Worm (Caenorhabditis elegans): ENCODE results near the gene F45D3.1.

The F45D3.1 gene

ce11 chrV:12567312-12567711 is 40.5 kb downstream of the F45D3.1 start:
- TF ChIP-seq nhr-129 (tag; optimal IDR thresholded peaks at IDR 0.05): no peak
- no peak for TF ChIP-seq zag-1 (tag; optimal IDR thresholded peaks at IDR 0.05)
- TF ChIP-seq mbf-1 (tag; optimal IDR thresholded peaks at IDR 0.05): no peak

- TF ChIP-seq mab-5 (tag; optimal IDR thresholded peaks at IDR 0.05): no peak
- TF ChIP-seq nhr-11 (tag; optimal IDR thresholded peaks at IDR 0.05): no peak
- no peak for TF ChIP-seq F13H6.1 (tag; optimal IDR thresholded peaks at IDR 0.05)
- no peak for TF ChIP-seq sem-4 (tag; optimal IDR thresholded peaks at IDR 0.05)
- no peak for TF ChIP-seq elt-1 (tag; optimal IDR thresholded peaks at IDR 0.05)
- TF ChIP-seq unc-62 (GFP tag; optimal IDR thresholded peaks at IDR 0.05): no peak
- TF ChIP-seq alr-1 (tag; optimal IDR thresholded peaks at IDR 0.05): no peak
- TF ChIP-seq nhr-129 (tag; optimal IDR thresholded peaks at IDR 0.05): no peak
- TF ChIP-seq nhr-6 (tag; optimal IDR thresholded peaks at IDR 0.05): no peak
- no peak for TF ChIP-seq snpc-4 (tag; optimal IDR thresholded peaks at IDR 0.05)
- TF ChIP-seq ztf-11 (tag; optimal IDR thresholded peaks at IDR 0.05): no peak
Observed at ce11 chrV:12567850-12568249, 41.0 kb downstream of the F45D3.1 start, which contains the start of gene E02A10.4. E02A10.4 (minus strand) TSS chrV:12567950.

- TF ChIP-seq ceh-16 (tag; optimal IDR thresholded peaks at IDR 0.05) (no peak), dmd-4 (tag; optimal IDR thresholded peaks at IDR 0.05) (no peak), sma-9 (GFP tag; optimal IDR thresholded peaks at IDR 0.05) (no peak), sma-9 (tag; optimal IDR thresholded peaks at IDR 0.05) (no peak), nhr-77 (tag; optimal IDR thresholded peaks at IDR 0.05) (no peak), lin-39 (tag; optimal IDR thresholded peaks at IDR 0.05) (no peak), ZK546.5 (tag; optimal IDR thresholded peaks at IDR 0.05) (no peak), nhr-23 (tag; optimal IDR thresholded peaks at IDR 0.05) (no peak), mab-5 (tag; optimal IDR thresholded peaks at IDR 0.05) (no peak), mdl-1 (tag; optimal IDR thresholded peaks at IDR 0.05) (no peak), nhr-12 (tag; optimal IDR thresholded peaks at IDR 0.05) (no peak), elt-1 (tag; optimal IDR thresholded peaks at IDR 0.05) (no peak), nhr-6 (tag; optimal IDR thresholded peaks at IDR 0.05) (no peak), zag-1 (tag; optimal IDR thresholded peaks at IDR 0.05) (no peak), C34F6.9 (tag; optimal IDR thresholded peaks at IDR 0.05) (no peak), unc-62 (GFP tag; optimal IDR thresholded peaks at IDR 0.05) (no peak)
Observed at ce11 chrV:12570271-12570670, 43.4 kb downstream of the F45D3.1 start.

ce11 chrV:12575846-12576245 is 49.0 kb downstream of the F45D3.1 start:
- TF ChIP-seq ceh-16 (tag; optimal IDR thresholded peaks at IDR 0.05) (no peak), sma-3 (GFP tag; optimal IDR thresholded peaks at IDR 0.05) (no peak), mbf-1 (tag; optimal IDR thresholded peaks at IDR 0.05) (no peak), lsy-2 (tag; optimal IDR thresholded peaks at IDR 0.05) (no peak), fos-1 (tag; optimal IDR thresholded peaks at IDR 0.05) (no peak), nhr-129 (tag; optimal IDR thresholded peaks at IDR 0.05) (no peak), nhr-12 (tag; optimal IDR thresholded peaks at IDR 0.05) (no peak), nhr-23 (tag; optimal IDR thresholded peaks at IDR 0.05) (no peak), ZK546.5 (tag; optimal IDR thresholded peaks at IDR 0.05) (no peak), nhr-6 (tag; optimal IDR thresholded peaks at IDR 0.05) (no peak), crh-2 (tag; optimal IDR thresholded peaks at IDR 0.05) (no peak)

- TF ChIP-seq mdl-1 (tag; optimal IDR thresholded peaks at IDR 0.05) (no peak), nhr-12 (tag; optimal IDR thresholded peaks at IDR 0.05) (no peak), skn-1 (tag; optimal IDR thresholded peaks at IDR 0.05) (no peak), lsy-2 (tag; optimal IDR thresholded peaks at IDR 0.05) (no peak), peb-1 (tag; optimal IDR thresholded peaks at IDR 0.05) (no peak), ztf-1 (GFP tag; conservative IDR thresholded peaks at IDR 0.05) (no peak), egl-27 (tag; optimal IDR thresholded peaks at IDR 0.05) (no peak), aly-2 (tag; optimal IDR thresholded peaks at IDR 0.05) (no peak), crh-2 (tag; optimal IDR thresholded peaks at IDR 0.05) (no peak), ztf-4 (tag; optimal IDR thresholded peaks at IDR 0.05) (no peak), nhr-25 (tag; optimal IDR thresholded peaks at IDR 0.05) (no peak), elt-1 (tag; optimal IDR thresholded peaks at IDR 0.05) (no peak), mbf-1 (tag; optimal IDR thresholded peaks at IDR 0.05) (no peak), mab-5 (tag; optimal IDR thresholded peaks at IDR 0.05) (no peak), elt-3 (tag; optimal IDR thresholded peaks at IDR 0.05) (no peak), nhr-129 (tag; optimal IDR thresholded peaks at IDR 0.05) (no peak), nhr-10 (tag; optimal IDR thresholded peaks at IDR 0.05) (no peak)
Observed at ce11 chrV:12576495-12576947, 49.7 kb downstream of the F45D3.1 start, which contains the start of gene grl-23. grl-23 (minus strand) TSS chrV:12576897.

Data from whole organism, L2 larva.